Worm (Caenorhabditis elegans) whole organism, L3 larva: ENCODE results near the gene T25B9.3.

Experiments
- R02D3.7 ChIP-seq: fragments of 150-350 bp; optimal IDR thresholded peaks from 2 replicates; lab custom pipeline; 2014; ENCODE audit warnings: missing biosample characterization, missing genetic modification characterization
- aly-2 ChIP-seq: fragments of 150-350 bp; optimal IDR thresholded peaks from 2 replicates; lab custom pipeline; 2014; ENCODE audit warnings: missing biosample characterization, missing genetic modification characterization
- ceh-16 ChIP-seq: sonication (generic microtip); optimal IDR thresholded peaks from 2 replicates; lab custom pipeline; 2017; ENCODE audit warnings: missing biosample characterization, missing genetic modification characterization
- ceh-82 ChIP-seq: fragments of 150-350 bp; optimal IDR thresholded peaks from 2 replicates; lab custom pipeline; 2014; ENCODE audit warnings: missing biosample characterization, missing genetic modification characterization
- daf-12 ChIP-seq: fragments of 150-350 bp; optimal IDR thresholded peaks from 2 replicates; lab custom pipeline; 2014; ENCODE audit warnings: missing biosample characterization, missing genetic modification reagents, missing genetic modification characterization
- egl-27 ChIP-seq: sonication (generic microtip); optimal IDR thresholded peaks from 4 replicates; lab custom pipeline; 2017; ENCODE audit warnings: missing biosample characterization, missing genetic modification reagents, missing genetic modification characterization
- egl-5 ChIP-seq: fragments of 150-350 bp; optimal IDR thresholded peaks from 2 replicates; lab custom pipeline; 2017; ENCODE audit warnings: missing biosample characterization, missing genetic modification reagents, missing genetic modification characterization, inconsistent platforms
- elt-1 ChIP-seq: fragments of 150-350 bp; optimal IDR thresholded peaks from 2 replicates; lab custom pipeline; 2014; ENCODE audit warnings: missing biosample characterization, missing genetic modification characterization
- elt-2 ChIP-seq: sonication (generic microtip); optimal IDR thresholded peaks from 2 replicates; lab custom pipeline; 2016; ENCODE audit warnings: missing genetic modification reagents, mild to moderate bottlenecking, missing genetic modification characterization, missing compliant biosample characterization
- eor-1 ChIP-seq, 2 experiments: fragments of 150-350 bp; optimal IDR thresholded peaks; 2 replicates each; lab custom pipeline; 2014 to 2018; ENCODE audit warnings: missing biosample characterization in 2 of 2, missing genetic modification characterization in 2 of 2
- fkh-10 ChIP-seq: sonication (generic microtip); optimal IDR thresholded peaks from 2 replicates; lab custom pipeline; 2017; ENCODE audit warnings: missing biosample characterization, missing genetic modification reagents, missing genetic modification characterization
- fos-1 ChIP-seq: fragments of 150-350 bp; optimal IDR thresholded peaks from 2 replicates; lab custom pipeline; 2014; ENCODE audit warnings: missing biosample characterization, missing genetic modification characterization
- hmg-11 ChIP-seq: sonication (generic microtip); optimal IDR thresholded peaks from 2 replicates; lab custom pipeline; 2016; ENCODE audit warnings: missing genetic modification characterization, missing compliant biosample characterization
- jun-1 ChIP-seq: fragments of 150-350 bp; optimal IDR thresholded peaks from 2 replicates; lab custom pipeline; 2014; ENCODE audit warnings: missing biosample characterization, missing genetic modification reagents, missing genetic modification characterization
- lin-15B ChIP-seq: fragments of 150-350 bp; optimal IDR thresholded peaks from 2 replicates; lab custom pipeline; 2014; ENCODE audit warnings: missing biosample characterization, missing genetic modification characterization
- lin-39 ChIP-seq: fragments of 150-350 bp; optimal IDR thresholded peaks from 2 replicates; lab custom pipeline; 2018; ENCODE audit warnings: missing biosample characterization, missing genetic modification reagents, missing genetic modification characterization
- mml-1 ChIP-seq: fragments of 150-350 bp; sonication (generic microtip); optimal IDR thresholded peaks from 3 replicates; lab custom pipeline; 2014; ENCODE audit warnings: missing biosample characterization, missing genetic modification characterization
- nfya-1 ChIP-seq: sonication (generic microtip); optimal IDR thresholded peaks from 2 replicates; lab custom pipeline; 2017; ENCODE audit warnings: missing genetic modification characterization, mild to moderate bottlenecking, missing compliant biosample characterization, antibody characterized with exemption, moderate library complexity; ENCODE audit not compliant: insufficient read depth
- nhr-11 ChIP-seq: fragments of 150-350 bp; optimal IDR thresholded peaks from 2 replicates; lab custom pipeline; 2014; ENCODE audit warnings: missing biosample characterization, missing genetic modification characterization
- nhr-23 ChIP-seq: fragments of 150-350 bp; optimal IDR thresholded peaks from 2 replicates; lab custom pipeline; 2014; ENCODE audit warnings: missing biosample characterization, missing genetic modification reagents, missing genetic modification characterization
- nhr-237 ChIP-seq: fragments of 150-350 bp; optimal IDR thresholded peaks from 2 replicates; lab custom pipeline; 2014; ENCODE audit warnings: missing biosample characterization, missing genetic modification characterization
- nhr-25 ChIP-seq: sonication (generic microtip); optimal IDR thresholded peaks from 2 replicates; lab custom pipeline; 2017; ENCODE audit warnings: missing biosample characterization, missing genetic modification characterization
- nhr-28 ChIP-seq: fragments of 150-350 bp; optimal IDR thresholded peaks from 2 replicates; lab custom pipeline; 2014; ENCODE audit warnings: missing biosample characterization, missing genetic modification characterization
- nhr-67 ChIP-seq: fragments of 150-350 bp; optimal IDR thresholded peaks from 2 replicates; lab custom pipeline; 2014; ENCODE audit warnings: missing biosample characterization, missing genetic modification characterization
- nhr-76 ChIP-seq: fragments of 150-350 bp; sonication (generic microtip); optimal IDR thresholded peaks from 5 replicates; lab custom pipeline; 2014; ENCODE audit warnings: missing biosample characterization, missing genetic modification characterization
- nhr-77 ChIP-seq: fragments of 150-350 bp; optimal IDR thresholded peaks from 2 replicates; lab custom pipeline; 2014; ENCODE audit warnings: missing biosample characterization, missing genetic modification characterization
- pha-4 ChIP-seq: fragments of 150-350 bp; optimal IDR thresholded peaks from 2 replicates; lab custom pipeline; 2014; ENCODE audit warnings: missing biosample characterization, missing genetic modification reagents, missing genetic modification characterization
- pqm-1 ChIP-seq: fragments of 150-350 bp; optimal IDR thresholded peaks from 2 replicates; lab custom pipeline; 2017; ENCODE audit warnings: missing biosample characterization, missing genetic modification characterization, inconsistent platforms
- sea-2 ChIP-seq: fragments of 150-350 bp; sonication (generic microtip); optimal IDR thresholded peaks from 4 replicates; lab custom pipeline; 2014; ENCODE audit warnings: missing biosample characterization, missing genetic modification reagents, missing genetic modification characterization
- skn-1 ChIP-seq: fragments of 150-350 bp; optimal IDR thresholded peaks from 2 replicates; lab custom pipeline; 2014; ENCODE audit warnings: missing biosample characterization, missing genetic modification characterization
- snpc-4 ChIP-seq: fragments of 150-350 bp; optimal IDR thresholded peaks from 2 replicates; lab custom pipeline; 2014; ENCODE audit warnings: missing biosample characterization, missing genetic modification characterization
- tbx-2 ChIP-seq: sonication (generic microtip); optimal IDR thresholded peaks from 2 replicates; lab custom pipeline; 2016; ENCODE audit warnings: mild to moderate bottlenecking, missing genetic modification characterization, missing compliant biosample characterization
- zag-1 ChIP-seq: fragments of 150-350 bp; optimal IDR thresholded peaks from 2 replicates; lab custom pipeline; 2014; ENCODE audit warnings: missing biosample characterization, missing genetic modification characterization
- ztf-11 ChIP-seq: fragments of 150-350 bp; optimal IDR thresholded peaks from 2 replicates; lab custom pipeline; 2014; ENCODE audit warnings: missing biosample characterization, missing genetic modification characterization
- ztf-4 ChIP-seq: fragments of 150-350 bp; optimal IDR thresholded peaks from 2 replicates; lab custom pipeline; 2014; ENCODE audit warnings: missing biosample characterization, missing genetic modification characterization

Gene T25B9.3

ce11 chrIV:10711729-10712128 lies 32.8 kb upstream of the T25B9.3 start, which contains the start of gene glb-21:
TSS of gene glb-21 (minus strand) at chrIV:10711794.
- TF ChIP-seq nhr-23 (tag; lab: Kevin White, UChicago) (no peak), nfya-1 (tag; lab: Kevin White, UChicago) (no peak), sea-2 (GFP tag; lab: Kevin White, UChicago) (no peak)

- TF ChIP-seq tbx-2 (tag; lab: Kevin White, UChicago) (no peak), pha-4 (tag; lab: Kevin White, UChicago) (peak; percentile 78), elt-2 (tag; lab: Kevin White, UChicago) (peak; percentile 2), pqm-1 (tag; lab: Kevin White, UChicago) (peak; percentile 7)
Measured at ce11 chrIV:10714594-10714993, 30.0 kb upstream of the T25B9.3 start.

ce11 chrIV:10716348-10716747 lies 28.2 kb upstream of the T25B9.3 start, which contains the start of gene ncx-3:
TSS of gene ncx-3 (plus strand) at chrIV:10716648.
- no peak for TF ChIP-seq ztf-4
- no peak for TF ChIP-seq nhr-11 (tag; lab: Kevin White, UChicago)
- TF ChIP-seq hmg-11 (tag; lab: Kevin White, UChicago), result no peak
- no peak for TF ChIP-seq mml-1 (tag; lab: Kevin White, UChicago)
- TF ChIP-seq jun-1 (tag; lab: Kevin White, UChicago), result no peak
- no peak for TF ChIP-seq fos-1
- TF ChIP-seq nhr-76 (tag; lab: Kevin White, UChicago), result no peak
- no peak for TF ChIP-seq ceh-16 (tag; lab: Kevin White, UChicago)
- no peak for TF ChIP-seq nhr-237 (tag; lab: Kevin White, UChicago)
- no peak for TF ChIP-seq nhr-77 (tag; lab: Kevin White, UChicago)
- no peak for TF ChIP-seq daf-12
- TF ChIP-seq tbx-2 (tag; lab: Kevin White, UChicago), result no peak
- no peak for TF ChIP-seq zag-1
- TF ChIP-seq ceh-82, result no peak
- no peak for TF ChIP-seq lin-15B (tag; lab: Kevin White, UChicago)
- TF ChIP-seq egl-5 (tag; lab: Kevin White, UChicago), result no peak
- TF ChIP-seq nhr-25, result no peak
- no peak for TF ChIP-seq skn-1 (tag; lab: Kevin White, UChicago)
- no peak for TF ChIP-seq eor-1 (tag; optimal IDR thresholded peaks at IDR 0.05; lab: Kevin White, UChicago)
- TF ChIP-seq sea-2 (GFP tag; lab: Kevin White, UChicago), result no peak

DNA sequence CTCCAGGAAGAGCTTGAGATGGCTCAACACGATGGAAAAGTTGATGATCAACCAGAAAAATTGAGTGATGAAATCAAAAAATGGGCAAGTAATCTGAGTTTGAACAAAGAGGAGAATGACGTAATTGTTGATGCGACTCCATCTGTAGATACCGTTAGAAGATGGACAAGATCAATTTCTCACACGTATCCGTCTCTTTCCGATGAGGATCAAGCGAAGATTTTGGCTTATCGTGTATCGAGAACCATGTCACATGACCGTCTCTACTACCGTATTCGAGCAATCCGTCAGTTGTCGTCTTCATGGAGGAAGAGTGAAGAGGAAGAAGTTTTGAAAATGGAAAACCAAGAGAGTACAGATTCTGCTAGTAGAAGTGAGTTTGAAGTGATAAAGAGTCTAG lies 26.5 kb upstream of the T25B9.3 start:
- TF ChIP-seq elt-1 (tag; lab: Kevin White, UChicago) (no peak), fkh-10 (GFP tag; lab: Kevin White, UChicago) (no peak), ceh-82 (no peak), ztf-11 (tag; lab: Kevin White, UChicago) (no peak), egl-27 (tag; lab: Kevin White, UChicago) (no peak), aly-2 (tag; lab: Kevin White, UChicago) (no peak), nhr-28 (tag; lab: Kevin White, UChicago) (no peak), zag-1 (no peak), nfya-1 (tag; lab: Kevin White, UChicago) (no peak), pqm-1 (tag; lab: Kevin White, UChicago) (no peak), lin-39 (no peak), eor-1 (tag; optimal IDR thresholded peaks at IDR 0.05; lab: Kevin White, UChicago) (no peak), snpc-4 (tag; lab: Kevin White, UChicago) (no peak), pha-4 (tag; lab: Kevin White, UChicago) (no peak), ceh-16 (tag; lab: Kevin White, UChicago) (no peak), lin-15B (tag; lab: Kevin White, UChicago) (no peak)

DNA sequence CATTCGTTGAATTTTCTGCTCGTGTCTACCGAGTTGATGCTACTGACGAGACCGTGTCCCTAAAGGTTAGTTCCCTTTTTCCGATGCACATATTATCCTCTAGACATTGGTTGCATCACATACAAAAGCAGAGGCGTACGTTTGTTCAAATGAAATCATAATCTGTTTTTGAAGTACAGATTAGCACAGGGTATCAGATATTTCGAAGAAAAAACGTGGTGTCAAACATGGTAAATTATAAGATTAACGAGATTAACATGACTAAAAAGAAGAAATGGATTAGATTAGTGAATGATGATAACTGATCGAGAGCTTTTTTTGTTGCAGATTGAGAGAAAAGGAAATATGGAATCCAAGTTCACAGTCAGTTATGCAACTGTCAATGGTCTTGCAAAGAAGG lies 25.7 kb upstream of the T25B9.3 start:
- TF ChIP-seq R02D3.7 (tag; lab: Kevin White, UChicago) (no peak), nhr-67 (no peak), elt-1 (tag; lab: Kevin White, UChicago) (no peak)
